Worm (Caenorhabditis elegans) whole organism, midembryonic: ENCODE results near the gene cdc-14.

Experiments
- flt-1 ChIP-seq: fragments of 200-800 bp; sonication (Bioruptor generic); IDR thresholded peaks from 2 replicates; pipeline ENCODE4 v1.3.6; 2022; ENCODE audit warnings: missing genetic modification characterization, missing compliant biosample characterization
- ztf-29 ChIP-seq: fragments of 200-800 bp; sonication (Bioruptor generic); IDR thresholded peaks from 2 replicates; pipeline ENCODE4 v1.3.6; 2022; ENCODE audit warnings: missing genetic modification reagents, missing genetic modification characterization, missing compliant biosample characterization

- TF ChIP-seq flt-1 (GFP tag; lab: Robert Waterston, UW) (no peak), ztf-29 (GFP tag; lab: Robert Waterston, UW) (no peak)
These were observed 44.8 kb upstream of the cdc-14 start, which contains the start of gene F59E12.3 for ce11 chrII:5638059-5638458.
